Fruit fly (Drosophila melanogaster): Measurements from ENCODE around the gene Myo95E.

DNA sequence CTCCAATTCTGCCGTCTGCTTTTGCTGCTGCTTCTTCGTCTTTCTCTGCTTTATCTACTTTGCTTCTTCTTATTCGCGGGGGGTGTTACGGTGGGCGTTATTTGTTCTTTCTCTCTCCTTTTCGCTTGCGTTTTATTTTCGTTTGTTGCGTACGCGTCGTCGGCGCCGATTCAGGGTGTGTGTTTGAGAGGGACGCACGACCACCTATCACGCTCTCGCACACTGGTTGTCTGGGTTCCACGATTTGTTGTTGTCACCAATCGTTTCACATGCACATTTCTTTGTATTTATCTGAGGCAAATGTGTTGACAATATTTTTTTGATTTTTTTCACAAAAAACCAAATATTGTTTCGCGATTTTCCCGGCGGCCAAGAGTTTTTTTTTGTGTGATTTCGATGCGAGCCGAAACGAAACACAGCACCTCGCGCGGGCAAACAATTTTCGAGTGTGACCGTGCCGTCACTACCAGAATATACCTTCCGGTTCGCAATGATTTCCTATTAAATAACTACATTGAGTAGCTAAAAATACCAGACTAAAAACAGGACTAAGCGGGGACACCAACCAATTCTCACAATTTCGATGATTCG, 55.9 kb downstream of the Myo95E start, which contains the start of gene Syx1A:
- no peak for TF ChIP-seq CG4318 (GFP tag; optimal IDR thresholded peaks at IDR 0.05)
- no peak for TF ChIP-seq CG11762 (GFP tag; optimal IDR thresholded peaks at IDR 0.05; ENCODE audit: insufficient read depth)
- TF ChIP-seq cyc (GFP tag; optimal IDR thresholded peaks at IDR 0.05): no peak
- no peak for TF ChIP-seq CG3032 (tag; optimal IDR thresholded peaks at IDR 0.05)
- peak; percentile 27 for TF ChIP-seq CG3919 (GFP tag; optimal IDR thresholded peaks at IDR 0.05)

All from whole organism, prepupa.